Worm (Caenorhabditis elegans): Measurements from ENCODE around the gene haf-7.
"Not testable (repeated sequence)": the region's sequence is repeated elsewhere in the genome, so short reads cannot be mapped to it uniquely, and the experiment has no call there.

haf-7 gene

ce11 chrV:14820314-14820713 is 47.3 kb downstream of the haf-7 start:
- TF ChIP-seq cnd-1 (tag; optimal IDR thresholded peaks at IDR 0.05) (no peak), mep-1 (tag; optimal IDR thresholded peaks at IDR 0.05) (no peak), nhr-76 (tag; optimal IDR thresholded peaks at IDR 0.05) (no peak), hlh-1 (tag; optimal IDR thresholded peaks at IDR 0.05) (peak; percentile 71), lin-32 (GFP tag; optimal IDR thresholded peaks at IDR 0.05) (no peak), ceh-43 (GFP tag; optimal IDR thresholded peaks at IDR 0.05) (no peak), M03D4.4 (tag; optimal IDR thresholded peaks at IDR 0.05) (no peak), drap-1 (GFP tag; optimal IDR thresholded peaks at IDR 0.05) (no peak), ceh-39 (tag; optimal IDR thresholded peaks at IDR 0.05) (no peak), nhr-2 (tag; optimal IDR thresholded peaks at IDR 0.05) (no peak), bed-3 (GFP tag; optimal IDR thresholded peaks at IDR 0.05) (no peak), unc-62 (GFP tag; optimal IDR thresholded peaks at IDR 0.05) (peak; percentile 13), zip-8 (tag; optimal IDR thresholded peaks at IDR 0.05) (no peak), ztf-11 (tag; optimal IDR thresholded peaks at IDR 0.05) (no peak), elt-1 (tag; optimal IDR thresholded peaks at IDR 0.05; ENCODE audit: borderline replicate concordance, insufficient read depth) (no peak), mls-2 (tag; optimal IDR thresholded peaks at IDR 0.05) (no peak), blmp-1 (tag; optimal IDR thresholded peaks at IDR 0.05) (no peak), unc-120 (tag; optimal IDR thresholded peaks at IDR 0.05; ENCODE audit: poor library complexity, severe bottlenecking) (peak; percentile 32)

ce11 chrV:14821553-14821952 is 48.5 kb downstream of the haf-7 start, which contains the start of gene W06A7.2:
TSS of gene W06A7.2 (plus strand) at chrV:14821853.
- TF ChIP-seq snpc-4 (tag; optimal IDR thresholded peaks at IDR 0.05) (no peak), ces-1 (GFP tag; optimal IDR thresholded peaks at IDR 0.05) (no peak), nhr-12 (tag; optimal IDR thresholded peaks at IDR 0.05) (no peak), lin-13 (tag; optimal IDR thresholded peaks at IDR 0.05) (no peak), ceh-83 (GFP tag; optimal IDR thresholded peaks at IDR 0.05) (no peak), mep-1 (tag; optimal IDR thresholded peaks at IDR 0.05) (no peak), unc-39 (tag; optimal IDR thresholded peaks at IDR 0.05) (no peak), tbx-8 (GFP tag; optimal IDR thresholded peaks at IDR 0.05) (no peak), mab-5 (tag; optimal IDR thresholded peaks at IDR 0.05) (no peak), M03D4.4 (tag; optimal IDR thresholded peaks at IDR 0.05) (no peak), lsy-2 (tag; optimal IDR thresholded peaks at IDR 0.05) (no peak), sptf-1 (tag; optimal IDR thresholded peaks at IDR 0.05) (no peak), nhr-28 (tag; optimal IDR thresholded peaks at IDR 0.05) (no peak), nhr-2 (tag; optimal IDR thresholded peaks at IDR 0.05) (no peak), bed-3 (GFP tag; optimal IDR thresholded peaks at IDR 0.05) (no peak), ztf-11 (tag; optimal IDR thresholded peaks at IDR 0.05) (no peak), elt-1 (tag; optimal IDR thresholded peaks at IDR 0.05; ENCODE audit: borderline replicate concordance, insufficient read depth) (no peak), unc-62 (GFP tag; optimal IDR thresholded peaks at IDR 0.05) (no peak), zip-8 (tag; optimal IDR thresholded peaks at IDR 0.05) (no peak), drap-1 (GFP tag; optimal IDR thresholded peaks at IDR 0.05) (no peak)

ce11 chrV:14824124-14824523 is 51.1 kb downstream of the haf-7 start, which contains the start of gene W06A7.4:
TSS of gene W06A7.4 (plus strand) at chrV:14824424.
- TF ChIP-seq lin-13 (tag; optimal IDR thresholded peaks at IDR 0.05) (no peak), ham-2 (GFP tag; optimal IDR thresholded peaks at IDR 0.05) (no peak), zip-8 (tag; optimal IDR thresholded peaks at IDR 0.05) (no peak), ceh-43 (GFP tag; optimal IDR thresholded peaks at IDR 0.05) (no peak), drap-1 (GFP tag; optimal IDR thresholded peaks at IDR 0.05) (no peak), ceh-39 (tag; optimal IDR thresholded peaks at IDR 0.05) (no peak)

ce11 chrV:14826952-14827351 is 53.9 kb downstream of the haf-7 start, which contains the start of gene nspa-8:
TSS of gene nspa-8 (minus strand) at chrV:14827052.
- TF ChIP-seq zip-8 (tag; optimal IDR thresholded peaks at IDR 0.05); nhr-12 (tag; optimal IDR thresholded peaks at IDR 0.05); elt-1 (tag; optimal IDR thresholded peaks at IDR 0.05; ENCODE audit: borderline replicate concordance, insufficient read depth): not testable (repeated sequence)
